Fruit fly (Drosophila melanogaster): ENCODE measurements around the gene grass.

The grass gene

dm6 chr3R:27185933-27186571, 28.3 kb downstream of the grass start:
- TF ChIP-seq lz (GFP tag; optimal IDR thresholded peaks at IDR 0.05) (peak; percentile 64), fkh (GFP tag; optimal IDR thresholded peaks at IDR 0.05) (no peak), Lpt (GFP tag; optimal IDR thresholded peaks at IDR 0.05) (peak; percentile 30), Blimp-1 (GFP tag; optimal IDR thresholded peaks at IDR 0.05) (peak; percentile 22), CG6163 (GFP tag; IDR thresholded peaks at IDR 0.05) (peak; percentile 73; the same call in 2 of the 3 replicates), Ets21C (GFP tag; optimal IDR thresholded peaks at IDR 0.05) (peak; percentile 41), salr (GFP tag; optimal IDR thresholded peaks at IDR 0.05) (no peak), fd85E (GFP tag; optimal IDR thresholded peaks at IDR 0.05) (no peak), CG8119 (GFP tag; IDR thresholded peaks at IDR 0.05) (peak; percentile 32; the same call in 1 of the 3 replicates), spab (GFP tag; optimal IDR thresholded peaks at IDR 0.05) (peak; percentile 52), CG1621 (tag; optimal IDR thresholded peaks at IDR 0.05) (peak; percentile 40), vri (GFP tag; optimal IDR thresholded peaks at IDR 0.05) (peak; percentile 27), Hr39 (GFP tag; optimal IDR thresholded peaks at IDR 0.05) (peak; percentile 72), pdm3 (GFP tag; optimal IDR thresholded peaks at IDR 0.05) (peak; percentile 71), CG8319 (GFP tag; optimal IDR thresholded peaks at IDR 0.05) (peak; percentile 39), eg (GFP tag; IDR thresholded peaks at IDR 0.05) (peak; percentile 63), esn (GFP tag; optimal IDR thresholded peaks at IDR 0.05) (peak; percentile 66), CG6792 (GFP tag; optimal IDR thresholded peaks at IDR 0.05) (peak; percentile 58), fd59A (GFP tag; optimal IDR thresholded peaks at IDR 0.05) (peak; percentile 50), CG11902 (GFP tag; optimal IDR thresholded peaks at IDR 0.05) (peak; percentile 32), Hr4 (GFP tag; optimal IDR thresholded peaks at IDR 0.05) (peak; percentile 43), Gug (GFP tag; IDR thresholded peaks at IDR 0.05) (peak; percentile 30; the same call in 1 of the 2 replicates), CG11762 (GFP tag; optimal IDR thresholded peaks at IDR 0.05; ENCODE audit: insufficient read depth) (no peak), Smox (GFP tag; optimal IDR thresholded peaks at IDR 0.05) (peak; percentile 57), Sox102F (GFP tag; optimal IDR thresholded peaks at IDR 0.05) (peak; percentile 63), topi (GFP tag; optimal IDR thresholded peaks at IDR 0.05) (peak; percentile 61), cyc (GFP tag; optimal IDR thresholded peaks at IDR 0.05) (peak; percentile 63), Eip75B (GFP tag; optimal IDR thresholded peaks at IDR 0.05) (peak; percentile 72), Eip78C (GFP tag) (peak; percentile 85), CG34406 (GFP tag; optimal IDR thresholded peaks at IDR 0.05) (peak; percentile 23), dsx (GFP tag; optimal IDR thresholded peaks at IDR 0.05; ENCODE audit: poor library complexity, severe bottlenecking) (peak; percentile 46), Sox15 (GFP tag; optimal IDR thresholded peaks at IDR 0.05) (peak; percentile 4), CG6854 (GFP tag; optimal IDR thresholded peaks at IDR 0.05) (peak; percentile 92), Met (GFP tag; optimal IDR thresholded peaks at IDR 0.05) (peak; percentile 73), CG16779 (tag; optimal IDR thresholded peaks at IDR 0.05) (peak; percentile 7), svp (GFP tag) (peak; percentile 82), Ets96B (tag; optimal IDR thresholded peaks at IDR 0.05) (peak; percentile 72), Eip93F (GFP tag; optimal IDR thresholded peaks at IDR 0.05) (no peak), CG31627 (GFP tag; optimal IDR thresholded peaks at IDR 0.05) (peak; percentile 59), OdsH (GFP tag; optimal IDR thresholded peaks at IDR 0.05) (peak; percentile 60), CG9139 (GFP tag; optimal IDR thresholded peaks at IDR 0.05) (peak; percentile 28), Sox14 (GFP tag; optimal IDR thresholded peaks at IDR 0.05) (peak; percentile 66), acj6 (GFP tag; optimal IDR thresholded peaks at IDR 0.05) (peak; percentile 59), CG7368 (GFP tag; optimal IDR thresholded peaks at IDR 0.05) (no peak), CG10631 (GFP tag; optimal IDR thresholded peaks at IDR 0.05) (peak; percentile 58), CG10669 (GFP tag; optimal IDR thresholded peaks at IDR 0.05) (peak; percentile 60), CG11294 (GFP tag; IDR thresholded peaks at IDR 0.05) (no peak), CG8632 (GFP tag; optimal IDR thresholded peaks at IDR 0.05) (peak; percentile 22), CG32006 (GFP tag; optimal IDR thresholded peaks at IDR 0.05) (peak; percentile 54), CG6808 (GFP tag; optimal IDR thresholded peaks at IDR 0.05) (peak; percentile 33), Hr38 (GFP tag; optimal IDR thresholded peaks at IDR 0.05) (no peak)
